Worm (Caenorhabditis elegans) whole organism, young adult: Measurements from ENCODE around the gene vab-1.

Experiments used
- F22D6.2 ChIP-seq: sonication (generic microtip); optimal IDR thresholded peaks from 2 replicates; lab custom pipeline; 2016; ENCODE audit warnings: mild to moderate bottlenecking, missing genetic modification characterization, missing compliant biosample characterization
- F33H1.4 ChIP-seq: fragments of 200-800 bp; sonication (Bioruptor generic); IDR thresholded peaks from 2 replicates; pipeline ENCODE4 v1.3.6; 2022; ENCODE audit warnings: missing genetic modification reagents, missing genetic modification characterization, missing compliant biosample characterization
- F49E8.2 ChIP-seq: sonication (generic microtip); optimal IDR thresholded peaks from 3 replicates; lab custom pipeline; 2017; ENCODE audit warnings: missing genetic modification characterization, mild to moderate bottlenecking, missing compliant biosample characterization, antibody characterized with exemption, moderate library complexity; ENCODE audit not compliant: insufficient read depth
- K11D2.4 ChIP-seq: fragments of 200-800 bp; sonication (Bioruptor generic); IDR thresholded peaks from 2 replicates; pipeline ENCODE4 v1.3.6; 2022; ENCODE audit warnings: missing genetic modification reagents, missing genetic modification characterization, missing compliant biosample characterization
- K12H6.12 ChIP-seq: fragments of 200-800 bp; sonication (Bioruptor generic); optimal IDR thresholded peaks from 2 replicates; lab custom pipeline; 2018; ENCODE audit warnings: mild to moderate bottlenecking, missing genetic modification characterization, missing compliant biosample characterization
- him-1 ChIP-seq: sonication (generic microtip); optimal IDR thresholded peaks from 2 replicates; lab custom pipeline; 2016; ENCODE audit warnings: missing genotype, missing genetic modification reagents, missing genetic modification characterization, missing compliant biosample characterization
- lag-1 ChIP-seq: fragments of 200-800 bp; sonication (Bioruptor generic); IDR thresholded peaks from 2 replicates; pipeline ENCODE4 v1.3.6; 2022; ENCODE audit warnings: missing genetic modification reagents, missing genetic modification characterization, missing compliant biosample characterization
- lin-40 ChIP-seq: sonication (generic microtip); optimal IDR thresholded peaks from 2 replicates; lab custom pipeline; 2016; ENCODE audit warnings: missing genetic modification characterization, mild to moderate bottlenecking, missing compliant biosample characterization, missing genotype, missing genetic modification reagents
- rcor-1 ChIP-seq: fragments of 200-800 bp; sonication (Bioruptor generic); IDR thresholded peaks from 2 replicates; pipeline ENCODE4 v1.3.6; 2022; ENCODE audit warnings: missing genetic modification reagents, missing genetic modification characterization, missing compliant biosample characterization
- repo-1 ChIP-seq: sonication (generic microtip); optimal IDR thresholded peaks from 2 replicates; lab custom pipeline; 2017; ENCODE audit warnings: mild to moderate bottlenecking, missing genetic modification characterization, missing compliant biosample characterization
- snpc-4 ChIP-seq, 5 experiments: fragments of 150-350 bp in 1 of 5; sonication (generic microtip) in 4 of 5; optimal IDR thresholded peaks; 2 replicates each; lab custom pipeline; 2014 to 2018; ENCODE audit warnings: missing genetic modification characterization in 5 of 5, missing biosample characterization in 3 of 5, antibody characterized with exemption in 2 of 5, mild to moderate bottlenecking in 2 of 5, missing compliant biosample characterization in 2 of 5, missing genotype in 2 of 5, moderate library complexity in 2 of 5, missing genetic modification reagents in 1 of 5
- unc-62 ChIP-seq: fragments of 150-350 bp; optimal IDR thresholded peaks from 2 replicates; lab custom pipeline; 2014; ENCODE audit warnings: missing biosample characterization, missing genetic modification reagents, missing genetic modification characterization
- ztf-18 ChIP-seq: sonication (generic microtip); optimal IDR thresholded peaks from 2 replicates; lab custom pipeline; 2016; ENCODE audit warnings: missing genotype, mild to moderate bottlenecking, missing genetic modification characterization, missing compliant biosample characterization

DNA sequence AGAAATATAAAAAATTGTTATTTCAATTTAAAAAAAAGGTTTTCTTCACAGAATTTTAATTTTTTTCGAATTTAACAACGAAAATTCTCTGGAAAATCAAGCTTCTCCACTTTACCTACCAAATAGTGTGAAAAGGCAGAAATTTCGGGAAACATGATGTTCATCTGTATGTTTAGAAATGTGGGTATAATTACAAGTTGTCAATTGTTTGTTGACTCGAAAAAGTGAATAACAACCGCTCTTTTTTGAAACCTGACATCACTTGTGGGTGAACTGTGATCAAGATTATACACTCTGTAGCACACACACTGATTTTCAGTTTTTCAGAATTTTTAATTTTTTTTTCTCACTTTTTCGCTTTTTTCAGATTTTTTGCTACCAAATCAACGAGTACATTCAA, 28.0 kb downstream of the vab-1 start:
- no peak for TF ChIP-seq lin-40 (tag; lab: Kevin White, UChicago)
- TF ChIP-seq lag-1: no peak
- no peak for TF ChIP-seq K12H6.12 (tag; lab: Kevin White, UChicago)
- no peak for TF ChIP-seq snpc-4 (GFP tag; optimal IDR thresholded peaks at IDR 0.05; lab: Kevin White, UChicago)
- no peak for TF ChIP-seq snpc-4 (tag; optimal IDR thresholded peaks at IDR 0.05; lab: Kevin White, UChicago)
- TF ChIP-seq F33H1.4 (GFP tag; lab: Robert Waterston, UW): no peak
- no peak for TF ChIP-seq rcor-1 (GFP tag; lab: Robert Waterston, UW)
- TF ChIP-seq repo-1 (tag; lab: Kevin White, UChicago): no peak
- TF ChIP-seq F49E8.2 (tag; lab: Kevin White, UChicago): no peak
- no peak for TF ChIP-seq him-1 (tag; lab: Kevin White, UChicago)
- no peak for TF ChIP-seq F22D6.2
- TF ChIP-seq K11D2.4: no peak
- no peak for TF ChIP-seq ztf-18 (tag; lab: Kevin White, UChicago)
- no peak for TF ChIP-seq unc-62 (GFP tag; lab: Kevin White, UChicago)
